Worm (Caenorhabditis elegans): Measurements from ENCODE around the gene lips-1.

- TF ChIP-seq atf-7 (tag; optimal IDR thresholded peaks at IDR 0.05) (no peak), F33H1.4 (GFP tag; IDR thresholded peaks at IDR 0.05) (no peak), F23B12.7 (tag; optimal IDR thresholded peaks at IDR 0.05; ENCODE audit: insufficient read depth) (no peak)
Measured at ce11 chrX:12518982-12519381, 26.4 kb downstream of the lips-1 start.

All from whole organism, young adult.